Worm (Caenorhabditis elegans): ENCODE measurements around the gene atln-1.

- TF ChIP-seq syd-9 (tag; optimal IDR thresholded peaks at IDR 0.05) (no peak), pat-9 (tag; optimal IDR thresholded peaks at IDR 0.05) (no peak), ref-2 (tag; optimal IDR thresholded peaks at IDR 0.05) (no peak), ceh-31 (tag; optimal IDR thresholded peaks at IDR 0.05) (no peak), nhr-11 (tag; optimal IDR thresholded peaks at IDR 0.05) (no peak), hlh-13 (GFP tag; optimal IDR thresholded peaks at IDR 0.05) (no peak), ceh-45 (GFP tag; IDR thresholded peaks at IDR 0.05) (no peak), ama-1 (optimal IDR thresholded peaks at IDR 0.05) (no peak)
Observed at ce11 chrIV:2809208-2809607, 20.7 kb downstream of the atln-1 start, which contains the start of gene Y54G2A.76.
